Worm (Caenorhabditis elegans): ENCODE measurements around the gene clec-74.

ce11 chrIV:4005166-4005565 lies 48.4 kb downstream of the clec-74 start:
- TF ChIP-seq pag-3 (tag; optimal IDR thresholded peaks at IDR 0.05; ENCODE audit: borderline replicate concordance, insufficient read depth), result no peak
- TF ChIP-seq nhr-28 (tag; optimal IDR thresholded peaks at IDR 0.05), result no peak
- no peak for TF ChIP-seq pqm-1 (tag; optimal IDR thresholded peaks at IDR 0.05)
- TF ChIP-seq ces-1 (GFP tag; optimal IDR thresholded peaks at IDR 0.05), result no peak
- no peak for TF ChIP-seq lin-35 (GFP tag; optimal IDR thresholded peaks at IDR 0.05)
- no peak for TF ChIP-seq fkh-8 (tag; optimal IDR thresholded peaks at IDR 0.05)
- TF ChIP-seq alr-1 (tag; optimal IDR thresholded peaks at IDR 0.05; ENCODE audit: borderline replicate concordance), result no peak
- TF ChIP-seq zag-1 (tag; optimal IDR thresholded peaks at IDR 0.05), result no peak
- TF ChIP-seq lin-13 (GFP tag; optimal IDR thresholded peaks at IDR 0.05), result no peak
- TF ChIP-seq nhr-77 (tag; optimal IDR thresholded peaks at IDR 0.05), result no peak
- TF ChIP-seq ceh-82 (tag; optimal IDR thresholded peaks at IDR 0.05), result no peak
